Worm (Caenorhabditis elegans): ENCODE data around the gene C25G6.4.

ce11 chrX:1238803-1239202 lies 10.8 kb downstream of the C25G6.4 start, which contains the start of gene C25G6.3:
- TF ChIP-seq lin-13 (GFP tag; optimal IDR thresholded peaks at IDR 0.05) (no peak), unc-62 (GFP tag; optimal IDR thresholded peaks at IDR 0.05) (no peak), lin-11 (tag; optimal IDR thresholded peaks at IDR 0.05) (no peak)

All from whole organism, L2 larva.